Fruit fly (Drosophila melanogaster): Measurements from ENCODE around the gene Act5C.

The Act5C gene

DNA sequence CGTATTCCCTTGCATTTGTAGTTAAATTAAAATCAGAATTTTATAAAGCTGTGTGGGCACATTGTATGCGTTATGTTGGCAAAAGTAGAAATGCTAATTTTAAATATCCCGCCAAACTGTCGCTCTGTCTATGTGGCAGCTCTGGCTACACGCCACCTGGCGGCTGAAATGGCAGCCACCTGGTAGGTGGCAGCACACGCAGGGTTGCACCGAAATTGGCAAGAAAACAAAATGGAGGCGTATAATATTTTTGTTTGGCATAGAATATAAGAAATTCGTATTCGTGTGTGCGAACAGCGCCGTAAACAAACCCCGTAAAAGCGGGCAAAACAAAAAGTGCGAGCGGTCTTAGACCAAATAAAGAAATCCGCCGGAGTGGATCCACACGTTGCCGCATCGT lies 7.3 kb downstream of the Act5C start, which contains the start of gene CG12236 (continued):
- TF ChIP-seq CG2116 (GFP tag; optimal IDR thresholded peaks at IDR 0.05) (peak; percentile 99), CG32532 (GFP tag; IDR thresholded peaks at IDR 0.05) (peak; percentile 69), Ssrp (tag; optimal IDR thresholded peaks at IDR 0.05) (no peak), ken (GFP tag; IDR thresholded peaks at IDR 0.05) (peak; percentile 47; the same call in 1 of the 3 replicates), CG7745 (tag; optimal IDR thresholded peaks at IDR 0.05) (no peak), CG14441 (GFP tag; IDR thresholded peaks at IDR 0.05) (peak; percentile 47), CG11085 (GFP tag; IDR thresholded peaks at IDR 0.05) (peak; percentile 44; the same call in 1 of the 2 replicates), hkb (optimal IDR thresholded peaks at IDR 0.05) (peak; percentile 39), hkb (GFP tag; IDR thresholded peaks at IDR 0.05) (peak; percentile 53), pita (GFP tag; optimal IDR thresholded peaks at IDR 0.05) (no peak), lov (optimal IDR thresholded peaks at IDR 0.05) (no peak), lov (GFP tag; IDR thresholded peaks at IDR 0.05) (peak; percentile 63; the same call in 1 of the 3 replicates), salm (tag; optimal IDR thresholded peaks at IDR 0.05) (no peak), slou (GFP tag; optimal IDR thresholded peaks at IDR 0.05) (peak; percentile 11), CG7786 (GFP tag; optimal IDR thresholded peaks at IDR 0.05) (peak; percentile 2), Dip3 (GFP tag; optimal IDR thresholded peaks at IDR 0.05) (peak; percentile 34), Xrp1 (GFP tag; IDR thresholded peaks at IDR 0.05) (no peak), CG1647 (GFP tag; optimal IDR thresholded peaks at IDR 0.05) (peak; percentile 1), Mrtf (GFP tag; IDR thresholded peaks at IDR 0.05) (no peak), tup (GFP tag; optimal IDR thresholded peaks at IDR 0.05) (no peak), CG9727 (GFP tag; optimal IDR thresholded peaks at IDR 0.05) (peak; percentile 51), CG18599 (GFP tag; optimal IDR thresholded peaks at IDR 0.05) (peak; percentile 13), chinmo (GFP tag; IDR thresholded peaks at IDR 0.05; ENCODE audit: partially characterized antibody) (no peak), CG12659 (GFP tag; optimal IDR thresholded peaks at IDR 0.05) (peak; percentile 85), ranshi (GFP tag; IDR thresholded peaks at IDR 0.05) (peak; percentile 42; the same call in 1 of the 2 replicates), kay (GFP tag; optimal IDR thresholded peaks at IDR 0.05) (no peak), ac (GFP tag; optimal IDR thresholded peaks at IDR 0.05) (no peak), onecut (GFP tag; IDR thresholded peaks at IDR 0.05) (0 out of 2 replicates have a peak, but pooled peaks have one; percentile 30), bigmax (GFP tag; optimal IDR thresholded peaks at IDR 0.05) (peak; percentile 39), HmgD (GFP tag; optimal IDR thresholded peaks at IDR 0.05) (peak; percentile 63), lilli (GFP tag; optimal IDR thresholded peaks at IDR 0.05) (peak; percentile 49), CG6854 (GFP tag; optimal IDR thresholded peaks at IDR 0.05) (no peak), CG16813 (GFP tag; IDR thresholded peaks at IDR 0.05; ENCODE audit: partially characterized antibody) (0 out of 3 replicates have a peak, but pooled peaks have one; percentile 21), D19B (GFP tag; optimal IDR thresholded peaks at IDR 0.05) (no peak), vnd (GFP tag; IDR thresholded peaks at IDR 0.05; ENCODE audit: partially characterized antibody) (no peak), wor (GFP tag; IDR thresholded peaks at IDR 0.05) (no peak), dmrt11E (tag; optimal IDR thresholded peaks at IDR 0.05) (peak; percentile 29), CG1832 (GFP tag; optimal IDR thresholded peaks at IDR 0.05) (no peak), E2f1 (GFP tag; IDR thresholded peaks at IDR 0.05) (peak; percentile 28; the same call in 1 of the 2 replicates), CG10321 (GFP tag; IDR thresholded peaks at IDR 0.05) (peak; percentile 45; the same call in 1 of the 2 replicates), usp (GFP tag; optimal IDR thresholded peaks at IDR 0.05) (no peak), croc (GFP tag; conservative IDR thresholded peaks at IDR 0.05) (no peak; the same call in 2 of the 3 replicates), CG18476 (GFP tag; optimal IDR thresholded peaks at IDR 0.05) (no peak), mam (GFP tag; optimal IDR thresholded peaks at IDR 0.05) (peak; percentile 49), caup (GFP tag; optimal IDR thresholded peaks at IDR 0.05; ENCODE audit: severe bottlenecking) (peak; percentile 74), CG11723 (GFP tag; optimal IDR thresholded peaks at IDR 0.05) (no peak), sens-2 (GFP tag; IDR thresholded peaks at IDR 0.05) (no peak), org-1 (GFP tag; optimal IDR thresholded peaks at IDR 0.05) (no peak), unc-4 (GFP tag; IDR thresholded peaks at IDR 0.05; ENCODE audit: partially characterized antibody) (peak; percentile 42; the same call in 1 of the 2 replicates), nerfin-1 (tag; optimal IDR thresholded peaks at IDR 0.05) (peak; percentile 4), Atf-2 (GFP tag; optimal IDR thresholded peaks at IDR 0.05) (no peak)

All from whole organism, embryonic.